Worm (Caenorhabditis elegans) whole organism, midembryonic: Measurements from ENCODE around the gene F41C3.7.

Experiments used
- T22C8.4 ChIP-seq: fragments of 200-800 bp; sonication (Bioruptor generic); IDR thresholded peaks from 2 replicates; pipeline ENCODE4 v1.3.6; 2022; ENCODE audit warnings: missing genetic modification characterization, missing compliant biosample characterization
- cog-1 ChIP-seq: sonication (generic microtip); optimal IDR thresholded peaks from 2 replicates; lab custom pipeline; 2016; ENCODE audit warnings: missing genetic modification characterization, missing compliant biosample characterization
- flt-1 ChIP-seq: fragments of 200-800 bp; sonication (Bioruptor generic); IDR thresholded peaks from 2 replicates; pipeline ENCODE4 v1.3.6; 2022; ENCODE audit warnings: missing genetic modification characterization, missing compliant biosample characterization
- klf-2 ChIP-seq: fragments of 200-800 bp; sonication (Bioruptor generic); conservative IDR thresholded peaks from 2 replicates; pipeline ENCODE4 v1.3.6; 2022; ENCODE audit warnings: missing genetic modification reagents, missing genetic modification characterization, missing compliant biosample characterization
- med-1 ChIP-seq: sonication (generic microtip); optimal IDR thresholded peaks from 2 replicates; lab custom pipeline; 2017; ENCODE audit warnings: missing genetic modification characterization, mild to moderate bottlenecking, missing compliant biosample characterization, antibody characterized with exemption, missing genetic modification reagents; ENCODE audit not compliant: insufficient read depth
- ref-1 ChIP-seq: fragments of 200-800 bp; sonication (Bioruptor generic); conservative IDR thresholded peaks from 2 replicates; pipeline ENCODE4 v1.3.6; 2022; ENCODE audit warnings: missing genetic modification reagents, missing genetic modification characterization, missing compliant biosample characterization
- tab-1 ChIP-seq: fragments of 200-800 bp; sonication (Bioruptor generic); IDR thresholded peaks from 2 replicates; pipeline ENCODE4 v1.3.6; 2022; ENCODE audit warnings: missing genetic modification characterization, missing compliant biosample characterization
- ztf-23 ChIP-seq: fragments of 200-800 bp; sonication (Bioruptor generic); IDR thresholded peaks from 2 replicates; pipeline ENCODE4 v1.3.6; 2022; ENCODE audit warnings: missing genetic modification reagents, missing genetic modification characterization, missing compliant biosample characterization
- ztf-29 ChIP-seq: fragments of 200-800 bp; sonication (Bioruptor generic); IDR thresholded peaks from 2 replicates; pipeline ENCODE4 v1.3.6; 2022; ENCODE audit warnings: missing genetic modification reagents, missing genetic modification characterization, missing compliant biosample characterization

F41C3.7 gene

DNA sequence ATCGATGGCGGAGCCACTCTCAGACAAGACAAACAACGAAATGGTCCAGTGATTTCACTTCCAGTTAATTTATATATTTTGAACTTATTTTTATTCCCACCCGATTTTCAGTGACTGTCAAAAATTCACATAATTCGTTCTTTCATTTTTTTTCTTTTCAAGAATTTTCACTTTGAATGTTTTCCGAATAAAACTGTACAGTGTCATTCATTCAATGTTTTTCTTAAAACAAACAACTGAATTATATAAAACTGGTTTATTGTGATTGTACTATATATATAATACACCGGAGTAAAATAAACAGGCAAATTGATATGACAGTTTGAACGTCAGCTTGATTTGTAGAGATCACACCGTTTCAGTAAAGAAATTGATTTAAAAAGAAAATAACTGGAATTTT is 26.8 kb upstream of the F41C3.7 start:
- TF ChIP-seq med-1 (GFP tag; lab: Kevin White, UChicago): no peak
- TF ChIP-seq cog-1: no peak
- TF ChIP-seq klf-2 (GFP tag; lab: Robert Waterston, UW): no peak
- TF ChIP-seq flt-1 (GFP tag; lab: Robert Waterston, UW): no peak
- no peak for TF ChIP-seq tab-1

- TF ChIP-seq T22C8.4 (GFP tag; lab: Robert Waterston, UW) (no peak), klf-2 (GFP tag; lab: Robert Waterston, UW) (no peak), flt-1 (GFP tag; lab: Robert Waterston, UW) (no peak), ztf-23 (no peak), tab-1 (no peak), ref-1 (GFP tag; lab: Robert Waterston, UW) (no peak), med-1 (GFP tag; lab: Kevin White, UChicago) (no peak), ztf-29 (GFP tag; lab: Robert Waterston, UW) (no peak), cog-1 (no peak)
Observed at ce11 chrII:4706359-4706871, 23.4 kb upstream of the F41C3.7 start, which contains the start of the genes F10G7.9 and tsn-1. Gene F10G7.9 (minus strand): TSS chrII:4706485. Gene tsn-1 (plus strand): TSS chrII:4706821.

DNA sequence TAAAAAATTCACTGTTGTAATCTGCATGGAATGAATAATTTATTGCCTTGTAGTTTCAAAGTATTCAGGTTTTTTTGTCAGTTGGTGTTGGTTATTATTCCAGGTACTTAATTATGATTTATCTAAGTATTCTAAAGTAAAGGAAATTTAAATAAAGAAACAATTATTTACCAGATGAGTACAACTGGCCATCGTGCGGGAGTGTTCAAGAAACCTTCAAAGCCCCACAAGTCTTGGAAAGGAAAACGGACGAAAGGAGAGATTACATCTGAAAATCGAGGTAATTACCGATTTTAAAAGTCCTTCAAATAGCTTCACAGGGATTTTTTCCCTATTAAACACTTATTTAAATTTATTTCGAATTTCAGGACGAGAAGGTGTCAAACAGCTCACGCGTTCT is 19.7 kb upstream of the F41C3.7 start, which contains the start of gene tag-151:
TSS of gene tag-151 (plus strand) at position 158 of the 400 bp plus-strand sequence.
- TF ChIP-seq flt-1 (GFP tag; lab: Robert Waterston, UW): no peak
- TF ChIP-seq ref-1 (GFP tag; lab: Robert Waterston, UW): no peak
- no peak for TF ChIP-seq cog-1
- TF ChIP-seq tab-1: no peak
- no peak for TF ChIP-seq ztf-29 (GFP tag; lab: Robert Waterston, UW)
- TF ChIP-seq med-1 (GFP tag; lab: Kevin White, UChicago): no peak
- no peak for TF ChIP-seq klf-2 (GFP tag; lab: Robert Waterston, UW)
- TF ChIP-seq ztf-23: no peak
- no peak for TF ChIP-seq T22C8.4 (GFP tag; lab: Robert Waterston, UW)

DNA sequence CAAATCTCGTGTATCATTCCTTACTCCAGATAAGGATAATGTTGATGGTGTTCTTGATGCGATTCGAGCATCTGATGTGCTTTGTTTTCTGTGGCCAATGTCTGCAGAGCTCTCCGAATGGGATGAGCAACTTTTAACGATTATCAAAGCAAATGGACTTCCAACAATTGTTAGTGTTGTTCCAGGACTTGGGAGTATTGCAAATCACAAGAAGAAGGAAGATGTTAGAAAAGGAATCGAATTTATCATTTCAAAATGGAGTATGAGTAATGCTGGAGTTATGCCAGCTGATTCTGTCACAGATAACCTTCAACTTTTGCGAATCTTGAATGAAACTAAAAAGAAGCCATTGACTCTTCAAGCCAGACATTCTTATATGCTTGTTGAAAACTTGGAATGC is 19.0 kb upstream of the F41C3.7 start:
- TF ChIP-seq klf-2 (GFP tag; lab: Robert Waterston, UW) (no peak), ztf-29 (GFP tag; lab: Robert Waterston, UW) (no peak)

ce11 chrII:4715676-4716075 is 14.2 kb upstream of the F41C3.7 start, which contains the start of gene F41C3.8:
Gene F41C3.8 (plus strand): TSS chrII:4716046.
- TF ChIP-seq ref-1 (GFP tag; lab: Robert Waterston, UW): no peak
- no peak for TF ChIP-seq med-1 (GFP tag; lab: Kevin White, UChicago)
- TF ChIP-seq ztf-29 (GFP tag; lab: Robert Waterston, UW): no peak
- TF ChIP-seq T22C8.4 (GFP tag; lab: Robert Waterston, UW): no peak
- no peak for TF ChIP-seq klf-2 (GFP tag; lab: Robert Waterston, UW)
- no peak for TF ChIP-seq cog-1
- no peak for TF ChIP-seq tab-1
- TF ChIP-seq flt-1 (GFP tag; lab: Robert Waterston, UW): no peak
- no peak for TF ChIP-seq ztf-23

DNA sequence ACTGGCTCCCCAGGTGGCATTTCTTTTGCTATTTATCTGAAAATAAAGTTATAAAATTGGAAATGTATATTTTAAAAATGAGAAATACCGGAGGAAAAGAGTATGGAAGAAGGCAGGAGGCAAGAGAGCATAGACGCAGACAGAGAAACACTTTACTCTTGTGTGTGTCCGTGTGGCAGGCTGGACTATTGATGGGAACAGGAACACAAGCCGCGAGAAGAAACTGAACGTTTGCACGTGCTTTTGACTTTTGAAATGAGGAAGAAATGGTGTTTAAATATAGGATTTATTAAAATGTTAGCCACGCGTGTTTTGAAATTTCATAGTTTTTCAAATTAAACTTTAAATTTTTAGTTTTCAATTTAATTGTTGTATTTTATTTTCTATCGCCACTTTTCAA is 3.7 kb upstream of the F41C3.7 start, which contains the start of gene F10G7.10:
TSS of gene F10G7.10 (minus strand) at position 145 of the 400 bp plus-strand sequence.
- TF ChIP-seq cog-1 (no peak), ztf-29 (GFP tag; lab: Robert Waterston, UW) (no peak), klf-2 (GFP tag; lab: Robert Waterston, UW) (no peak), flt-1 (GFP tag; lab: Robert Waterston, UW) (no peak), tab-1 (no peak), med-1 (GFP tag; lab: Kevin White, UChicago) (no peak)

DNA sequence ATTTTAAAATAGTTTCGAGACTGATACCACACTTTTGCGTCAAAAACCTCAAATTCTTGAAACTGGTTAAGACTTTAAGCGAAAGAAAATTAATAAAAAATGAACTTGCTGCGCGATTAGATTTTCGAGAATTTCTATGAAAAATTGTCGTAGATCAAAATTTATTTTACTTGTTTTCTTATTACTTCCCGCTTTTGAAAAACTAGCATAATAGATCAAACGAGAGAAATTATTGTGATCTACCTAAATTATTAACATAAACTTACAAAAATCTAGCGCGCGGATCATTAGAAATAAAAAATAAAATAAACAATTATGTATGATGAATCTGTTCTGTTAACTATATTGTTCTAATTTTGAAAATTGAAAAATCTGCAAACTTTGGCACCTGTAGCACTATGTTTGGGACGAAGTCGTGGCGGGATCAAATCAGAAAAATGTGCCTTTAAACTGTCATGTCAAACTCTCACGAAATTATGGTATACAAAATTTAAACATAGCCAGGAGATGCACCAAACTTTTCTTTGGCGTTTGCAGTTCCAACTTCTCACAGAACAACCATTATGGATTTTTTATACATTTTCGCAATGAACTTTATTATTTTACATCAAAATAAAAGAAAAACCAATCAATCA is 3.0 kb upstream of the F41C3.7 start:
- TF ChIP-seq T22C8.4 (GFP tag; lab: Robert Waterston, UW): no peak
- TF ChIP-seq tab-1: no peak
- TF ChIP-seq ztf-23: no peak
- no peak for TF ChIP-seq ref-1 (GFP tag; lab: Robert Waterston, UW)
- no peak for TF ChIP-seq flt-1 (GFP tag; lab: Robert Waterston, UW)

ce11 chrII:4727769-4728168 is 2.1 kb upstream of the F41C3.7 start, which contains the start of gene ttr-41:
Gene ttr-41 (minus strand): TSS chrII:4727869.
- TF ChIP-seq med-1 (GFP tag; lab: Kevin White, UChicago): no peak
- TF ChIP-seq cog-1: no peak

DNA sequence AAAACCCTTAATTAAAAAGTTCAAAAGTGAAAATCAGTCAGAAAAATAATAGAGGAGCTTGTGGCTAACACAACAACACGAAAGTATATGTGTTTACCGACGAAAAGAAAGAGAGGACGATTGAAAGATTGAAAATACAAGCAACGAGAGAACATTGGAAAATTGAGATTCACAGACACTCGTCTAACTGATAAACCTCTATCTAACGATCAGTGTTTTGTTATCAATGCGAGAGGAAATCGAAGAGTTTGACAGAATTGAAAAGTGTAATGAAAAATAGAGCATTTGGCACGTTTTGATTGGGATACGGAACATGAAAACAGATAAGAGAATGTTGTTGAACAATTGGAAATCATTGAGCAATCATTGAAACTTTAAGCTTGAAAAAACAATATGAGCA is 1.1 kb upstream of the F41C3.7 start:
- TF ChIP-seq ztf-23 (no peak), klf-2 (GFP tag; lab: Robert Waterston, UW) (no peak), ztf-29 (GFP tag; lab: Robert Waterston, UW) (no peak), ref-1 (GFP tag; lab: Robert Waterston, UW) (no peak), med-1 (GFP tag; lab: Kevin White, UChicago) (no peak), cog-1 (no peak), tab-1 (no peak)

DNA sequence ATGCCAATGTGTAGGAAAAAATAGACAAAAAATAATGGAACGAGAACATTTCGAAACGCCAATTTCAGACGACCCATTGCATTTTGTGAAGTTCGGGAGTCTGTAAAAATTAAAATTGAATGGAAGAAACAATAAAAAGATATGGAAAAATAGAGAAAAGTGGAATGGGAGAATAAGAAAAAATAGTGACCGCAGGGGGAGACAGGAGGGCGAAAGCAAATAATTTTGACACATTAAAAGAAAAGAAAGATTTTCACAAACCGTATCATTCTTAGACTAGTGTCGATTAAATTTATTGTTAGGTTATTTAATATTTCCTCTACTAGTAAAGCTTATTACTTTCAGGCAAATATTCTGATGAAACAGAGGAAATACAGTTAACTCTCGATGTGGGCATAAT is 4.0 kb downstream of the F41C3.7 start, which contains the start of gene F41C3.11:
TSS of gene F41C3.11 (minus strand) at position 101 of the 400 bp plus-strand sequence.
- TF ChIP-seq ztf-23 (no peak), T22C8.4 (GFP tag; lab: Robert Waterston, UW) (no peak), flt-1 (GFP tag; lab: Robert Waterston, UW) (no peak), klf-2 (GFP tag; lab: Robert Waterston, UW) (no peak), ref-1 (GFP tag; lab: Robert Waterston, UW) (no peak), cog-1 (no peak), tab-1 (no peak), ztf-29 (GFP tag; lab: Robert Waterston, UW) (no peak), med-1 (GFP tag; lab: Kevin White, UChicago) (no peak)
